Fruit fly (Drosophila melanogaster): ENCODE results near the gene Setd3.

DNA sequence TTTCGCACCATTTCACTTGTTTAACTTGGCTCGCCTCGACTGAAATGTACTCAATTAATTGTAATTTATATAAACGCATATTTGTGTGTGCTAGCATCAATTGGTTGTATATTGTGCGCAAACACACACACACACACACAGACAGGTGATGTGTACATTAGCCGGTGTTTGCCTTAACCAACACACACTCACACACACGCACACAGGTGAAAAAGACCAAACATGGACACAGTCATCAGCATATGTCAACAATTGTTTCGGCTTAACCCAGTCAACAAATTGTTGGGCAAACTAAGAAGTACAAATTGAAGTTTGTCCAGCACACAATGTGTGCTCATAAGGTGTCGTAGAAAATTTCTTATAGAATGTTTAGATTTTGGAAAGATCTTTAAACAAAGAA is 31.1 kb downstream of the Setd3 start:
- TF ChIP-seq CG10348 (GFP tag; IDR thresholded peaks at IDR 0.05): no peak
- no peak for TF ChIP-seq CG13204 (GFP tag; optimal IDR thresholded peaks at IDR 0.05)
- TF ChIP-seq CG8301 (tag; optimal IDR thresholded peaks at IDR 0.05): no peak
- TF ChIP-seq EcR (GFP tag; optimal IDR thresholded peaks at IDR 0.05): no peak
- no peak for TF ChIP-seq Ets98B (GFP tag; IDR thresholded peaks at IDR 0.05)
- TF ChIP-seq Snoo (tag; optimal IDR thresholded peaks at IDR 0.05): no peak
- TF ChIP-seq CG8159 (tag; optimal IDR thresholded peaks at IDR 0.05): no peak

Data from whole organism, pupa.